Fruit fly (Drosophila melanogaster): ENCODE data around the gene CG34267.

Gene CG34267

DNA sequence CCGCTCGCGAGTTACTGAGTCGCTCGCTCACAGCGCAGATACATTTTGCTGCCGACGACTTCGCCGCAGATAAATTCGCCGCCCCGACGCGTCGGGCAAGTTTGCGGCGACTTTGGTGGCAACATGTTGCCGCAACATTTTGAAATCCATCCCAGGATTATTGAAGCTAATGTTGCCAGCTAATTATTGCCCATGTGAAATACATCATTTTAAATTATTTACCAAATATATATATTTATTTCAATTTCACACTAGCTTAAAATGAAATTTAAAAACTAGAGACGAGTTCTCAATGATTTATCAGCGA is 9.5 kb downstream of the CG34267 start:
- TF ChIP-seq CG7045 (GFP tag; optimal IDR thresholded peaks at IDR 0.05) (no peak), bab1 (GFP tag; optimal IDR thresholded peaks at IDR 0.05) (peak; percentile 7)

DNA sequence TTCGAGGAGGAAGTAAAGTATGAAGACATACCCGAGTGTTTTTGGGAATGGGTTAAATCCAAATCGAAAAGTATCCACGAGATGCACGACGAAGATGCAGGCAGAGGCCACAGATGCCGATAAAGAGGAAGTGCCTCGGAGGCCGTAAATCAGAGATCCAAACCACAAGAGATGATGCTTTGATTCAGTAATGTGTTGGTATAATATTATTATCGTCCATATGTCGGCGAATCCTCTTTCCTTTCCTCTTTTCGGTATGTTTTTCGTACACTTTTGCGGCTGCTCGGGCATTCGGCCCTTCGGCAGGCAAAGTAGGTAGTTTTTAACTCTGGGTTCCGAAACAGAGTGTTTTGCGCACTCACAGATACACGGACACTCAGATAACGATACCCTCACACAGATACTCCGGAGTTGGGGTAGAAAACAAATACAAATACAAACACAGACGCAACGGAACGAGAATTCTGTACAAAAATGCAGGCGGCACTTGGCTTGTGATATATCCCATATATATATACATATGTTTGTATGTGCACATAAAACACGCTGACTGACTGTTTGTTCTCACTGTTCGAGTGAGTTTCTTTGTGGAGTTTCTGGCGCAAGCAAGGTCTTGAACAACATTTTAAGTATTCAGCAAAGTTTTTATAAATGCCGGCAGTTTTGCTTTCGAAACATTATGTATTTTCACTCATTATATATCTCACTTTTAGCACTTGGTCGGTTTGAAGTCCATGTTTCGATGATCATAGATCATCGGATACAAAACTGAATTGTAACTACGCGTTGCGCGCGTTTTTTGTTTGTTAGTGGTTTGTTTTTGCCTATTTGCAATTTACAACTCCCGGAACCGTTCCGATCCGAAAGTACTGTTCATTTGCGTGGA is 10.1 kb downstream of the CG34267 start:
- TF ChIP-seq pad (GFP tag; optimal IDR thresholded peaks at IDR 0.05) (peak; percentile 70), Clk (GFP tag; optimal IDR thresholded peaks at IDR 0.05) (no peak), tj (GFP tag; optimal IDR thresholded peaks at IDR 0.05) (peak; percentile 91), kay (GFP tag; ENCODE audit: borderline replicate concordance) (peak; percentile 43), CG1620 (GFP tag; optimal IDR thresholded peaks at IDR 0.05) (peak; percentile 15), CG14711 (tag; optimal IDR thresholded peaks at IDR 0.05) (no peak), Mnt (GFP tag; optimal IDR thresholded peaks at IDR 0.05) (no peak)

DNA sequence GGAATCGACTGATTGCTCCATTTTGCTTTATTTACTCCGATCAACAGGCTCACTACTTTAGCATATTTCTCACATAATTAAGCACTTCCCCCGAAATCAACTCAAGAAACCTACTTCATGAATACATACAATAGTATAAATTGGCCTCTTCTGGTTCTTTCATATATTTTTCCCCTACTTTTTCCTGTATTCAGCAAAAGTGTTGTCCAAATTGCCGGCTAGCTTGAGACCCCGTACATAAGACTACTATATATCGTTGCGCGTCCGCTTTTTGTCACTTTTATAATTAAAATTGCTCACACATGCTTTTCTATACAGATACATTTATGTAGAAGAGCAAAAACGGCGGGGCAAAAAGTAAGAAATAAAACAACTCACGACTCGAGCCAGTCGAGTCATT is 10.9 kb downstream of the CG34267 start:
- no peak for TF ChIP-seq CG33017 (tag; optimal IDR thresholded peaks at IDR 0.05)
- no peak for TF ChIP-seq Mnt (GFP tag; optimal IDR thresholded peaks at IDR 0.05)
- TF ChIP-seq pad (GFP tag; optimal IDR thresholded peaks at IDR 0.05), result peak; percentile 95
- TF ChIP-seq kay (GFP tag; ENCODE audit: borderline replicate concordance), result peak; percentile 35
- TF ChIP-seq Hr96 (GFP tag; optimal IDR thresholded peaks at IDR 0.05), result no peak
- TF ChIP-seq tj (GFP tag; optimal IDR thresholded peaks at IDR 0.05), result peak; percentile 89
- no peak for TF ChIP-seq CG12768 (GFP tag; optimal IDR thresholded peaks at IDR 0.05)

DNA sequence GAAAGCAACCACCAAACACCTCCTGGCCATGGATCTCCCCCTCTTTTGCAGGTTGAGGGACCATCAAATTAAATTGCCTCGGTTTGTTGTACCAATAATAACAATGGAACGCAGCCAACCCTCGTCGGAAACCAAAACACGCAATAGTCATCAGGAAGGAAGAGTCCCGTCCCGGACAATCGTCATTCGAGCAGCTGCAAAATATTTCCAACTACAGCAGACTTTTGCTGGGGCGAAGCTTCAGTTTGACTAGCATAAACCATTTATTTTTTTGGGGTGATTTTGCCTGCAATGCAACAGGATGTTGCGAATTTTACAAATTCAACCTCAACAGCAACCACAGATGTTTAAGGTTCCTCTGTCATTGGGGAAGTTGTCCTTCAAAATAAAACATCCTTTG is 11.6 kb downstream of the CG34267 start:
- no peak for TF ChIP-seq pad (GFP tag; optimal IDR thresholded peaks at IDR 0.05)
- TF ChIP-seq Clk (GFP tag; optimal IDR thresholded peaks at IDR 0.05), result no peak
- no peak for TF ChIP-seq cic (GFP tag; optimal IDR thresholded peaks at IDR 0.05)
- no peak for TF ChIP-seq tj (GFP tag; optimal IDR thresholded peaks at IDR 0.05)
- TF ChIP-seq bab1 (GFP tag; optimal IDR thresholded peaks at IDR 0.05), result no peak
- TF ChIP-seq CG12768 (GFP tag; optimal IDR thresholded peaks at IDR 0.05), result no peak
- TF ChIP-seq ovo (GFP tag; optimal IDR thresholded peaks at IDR 0.05), result no peak

DNA sequence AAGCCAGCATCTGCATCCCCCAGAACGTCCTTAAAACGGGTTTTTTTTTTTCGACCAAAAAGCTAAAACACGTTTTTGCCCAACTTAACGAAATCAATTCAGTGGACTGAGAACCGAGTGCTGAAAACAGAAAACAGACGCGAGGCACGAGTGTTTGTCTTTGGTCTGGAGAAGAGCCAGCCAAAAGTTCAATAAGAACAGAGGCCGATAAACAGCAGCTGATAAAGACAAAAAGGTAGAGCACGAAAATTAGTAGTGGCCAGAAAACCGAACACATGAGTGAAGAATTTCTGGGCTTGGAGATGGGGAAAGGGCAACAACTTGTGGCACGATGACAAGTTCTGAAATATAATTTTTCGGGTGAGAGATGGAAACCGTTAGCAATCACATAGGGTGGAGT is 12.1 kb downstream of the CG34267 start:
- TF ChIP-seq cic (GFP tag; optimal IDR thresholded peaks at IDR 0.05) (no peak), Crg-1 (GFP tag; optimal IDR thresholded peaks at IDR 0.05) (no peak), Hr96 (GFP tag; optimal IDR thresholded peaks at IDR 0.05) (no peak), Mnt (GFP tag; optimal IDR thresholded peaks at IDR 0.05) (no peak), CG7045 (GFP tag; optimal IDR thresholded peaks at IDR 0.05) (no peak), kay (GFP tag; ENCODE audit: borderline replicate concordance) (no peak), cnc (optimal IDR thresholded peaks at IDR 0.05) (no peak), ovo (GFP tag; optimal IDR thresholded peaks at IDR 0.05) (no peak), pad (GFP tag; optimal IDR thresholded peaks at IDR 0.05) (no peak), CG11617 (GFP tag; optimal IDR thresholded peaks at IDR 0.05) (no peak), CG5204 (GFP tag; optimal IDR thresholded peaks at IDR 0.05) (no peak), tj (GFP tag; optimal IDR thresholded peaks at IDR 0.05) (no peak)

DNA sequence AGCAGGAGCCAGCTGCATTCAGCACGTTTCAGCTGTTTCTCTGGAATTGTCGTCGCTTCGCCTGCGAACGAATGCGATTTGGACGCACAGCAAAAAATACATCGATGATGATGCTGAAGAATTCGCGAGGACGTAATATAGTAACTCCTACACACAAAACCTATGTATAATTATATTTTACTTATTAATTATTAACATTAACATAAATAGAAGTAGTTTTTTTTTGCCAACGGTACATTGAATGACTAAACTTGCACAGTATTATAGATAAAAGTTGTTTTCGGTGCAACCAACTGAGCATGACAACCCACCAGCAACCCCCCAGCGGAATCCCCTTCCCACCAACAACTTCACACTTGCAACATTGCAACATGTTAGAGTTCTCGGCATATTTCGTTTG is 14.9 kb downstream of the CG34267 start:
- TF ChIP-seq CG7101 (tag; optimal IDR thresholded peaks at IDR 0.05) (no peak), CG12768 (GFP tag; optimal IDR thresholded peaks at IDR 0.05) (no peak), Crg-1 (GFP tag; optimal IDR thresholded peaks at IDR 0.05) (no peak), Hr96 (GFP tag; optimal IDR thresholded peaks at IDR 0.05) (no peak), tj (GFP tag; optimal IDR thresholded peaks at IDR 0.05) (no peak), CG11617 (GFP tag; optimal IDR thresholded peaks at IDR 0.05) (no peak), kay (GFP tag; ENCODE audit: borderline replicate concordance) (no peak), ovo (GFP tag; optimal IDR thresholded peaks at IDR 0.05) (no peak), bab1 (GFP tag; optimal IDR thresholded peaks at IDR 0.05) (no peak), CG7045 (GFP tag; optimal IDR thresholded peaks at IDR 0.05) (no peak), toe (GFP tag; optimal IDR thresholded peaks at IDR 0.05) (no peak), Clk (GFP tag; optimal IDR thresholded peaks at IDR 0.05) (no peak), CG33017 (tag; optimal IDR thresholded peaks at IDR 0.05) (no peak), cnc (optimal IDR thresholded peaks at IDR 0.05) (no peak), CG14711 (tag; optimal IDR thresholded peaks at IDR 0.05) (no peak), cic (GFP tag; optimal IDR thresholded peaks at IDR 0.05) (no peak), CG5204 (GFP tag; optimal IDR thresholded peaks at IDR 0.05) (no peak), pad (GFP tag; optimal IDR thresholded peaks at IDR 0.05) (no peak), Mnt (GFP tag; optimal IDR thresholded peaks at IDR 0.05) (no peak)

DNA sequence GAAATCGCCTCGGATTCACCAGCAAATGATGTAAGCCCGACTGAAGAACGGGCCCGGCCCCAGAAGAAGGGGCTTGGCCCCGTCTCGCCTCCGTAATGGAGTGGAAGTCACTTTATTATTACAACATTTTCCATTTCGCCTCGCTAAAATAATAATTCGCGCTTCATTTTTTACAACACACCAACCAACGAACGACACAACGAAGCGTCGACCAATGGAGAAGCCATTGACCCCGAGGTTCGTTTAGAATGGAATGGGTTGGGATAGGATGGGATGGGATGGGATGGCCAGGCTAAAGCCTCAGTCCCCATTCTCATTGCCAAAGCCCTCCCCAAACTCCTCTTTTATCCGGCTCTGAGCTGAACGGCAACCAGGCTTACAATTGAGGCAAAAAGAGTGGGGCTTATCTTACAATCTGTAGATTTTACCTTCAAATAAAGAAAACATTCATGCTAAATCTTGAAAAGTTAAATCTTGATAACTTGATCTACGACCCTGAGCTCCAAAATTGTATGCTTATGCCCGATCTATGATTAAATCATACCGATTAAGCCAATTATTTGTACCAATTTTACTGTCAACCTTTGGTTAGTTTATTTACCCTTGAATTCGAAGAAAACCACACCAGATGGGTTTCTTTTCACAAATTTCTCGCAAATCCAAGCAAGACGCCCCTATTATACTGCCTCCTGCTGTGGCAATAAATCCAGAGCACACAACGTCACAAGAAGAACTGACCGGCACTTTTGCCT is 15.5 kb downstream of the CG34267 start:
- no peak for TF ChIP-seq CG11617 (GFP tag; optimal IDR thresholded peaks at IDR 0.05)
- no peak for TF ChIP-seq CG33017 (tag; optimal IDR thresholded peaks at IDR 0.05)
- TF ChIP-seq pad (GFP tag; optimal IDR thresholded peaks at IDR 0.05), result no peak
- TF ChIP-seq toe (GFP tag; optimal IDR thresholded peaks at IDR 0.05), result no peak
- TF ChIP-seq ovo (GFP tag; optimal IDR thresholded peaks at IDR 0.05), result no peak
- TF ChIP-seq Clk (GFP tag; optimal IDR thresholded peaks at IDR 0.05), result no peak
- no peak for TF ChIP-seq bab1 (GFP tag; optimal IDR thresholded peaks at IDR 0.05)
- TF ChIP-seq tj (GFP tag; optimal IDR thresholded peaks at IDR 0.05), result no peak
- TF ChIP-seq CG1620 (GFP tag; optimal IDR thresholded peaks at IDR 0.05), result no peak
- no peak for TF ChIP-seq CG14711 (tag; optimal IDR thresholded peaks at IDR 0.05)
- no peak for TF ChIP-seq Mnt (GFP tag; optimal IDR thresholded peaks at IDR 0.05)
- no peak for TF ChIP-seq Hr96 (GFP tag; optimal IDR thresholded peaks at IDR 0.05)
- no peak for TF ChIP-seq cnc (optimal IDR thresholded peaks at IDR 0.05)
- no peak for TF ChIP-seq cic (GFP tag; optimal IDR thresholded peaks at IDR 0.05)
- no peak for TF ChIP-seq kay (GFP tag; ENCODE audit: borderline replicate concordance)
- no peak for TF ChIP-seq CG5204 (GFP tag; optimal IDR thresholded peaks at IDR 0.05)
- TF ChIP-seq CG12768 (GFP tag; optimal IDR thresholded peaks at IDR 0.05), result no peak

Data from whole organism, adult.